Fruit fly (Drosophila melanogaster) Kc167 (cell line): ENCODE data around the gene CG12268.

Experiments used
- Myc ChIP-seq: fragments of >200 bp; optimal IDR thresholded peaks from 2 replicates; lab custom pipeline; 2017; ENCODE audit warnings: missing external identifiers
- Sin3A ChIP-seq: fragments of >200 bp; optimal IDR thresholded peaks from 2 replicates; lab custom pipeline; 2018; ENCODE audit warnings: missing external identifiers
- h ChIP-seq: fragments of >200 bp; optimal IDR thresholded peaks from 3 replicates; lab custom pipeline; 2018; ENCODE audit warnings: missing external identifiers
- insv ChIP-seq: fragments of >200 bp; optimal IDR thresholded peaks from 3 replicates; lab custom pipeline; 2018; ENCODE audit warnings: missing external identifiers
- psq ChIP-seq: fragments of >200 bp; optimal IDR thresholded peaks from 2 replicates; lab custom pipeline; 2017; ENCODE audit warnings: missing external identifiers
- ttk ChIP-seq: sonication (Bioruptor generic); optimal IDR thresholded peaks from 2 replicates; lab custom pipeline; 2017; ENCODE audit warnings: missing external identifiers

Gene CG12268

dm6 chr3R:23924200-23924599, 24.0 kb downstream of the CG12268 start, which contains the start of gene Ndc1:
TSS of gene Ndc1 (plus strand) at chr3R:23924399.
- TF ChIP-seq h (lab: Kevin White, UChicago) (no peak), ttk (lab: Kevin White, UChicago) (no peak), Sin3A (no peak), psq (lab: Kevin White, UChicago) (no peak), insv (lab: Kevin White, UChicago) (no peak), Myc (lab: Kevin White, UChicago) (no peak)

- TF ChIP-seq ttk (lab: Kevin White, UChicago) = no peak
- no peak for TF ChIP-seq Myc (lab: Kevin White, UChicago)
Measured at dm6 chr3R:23922502-23923350, 25.5 kb downstream of the CG12268 start, which contains the start of the genes sba and CG31141. TSS of gene sba (minus strand) at chr3R:23922973. TSS of gene CG31141 (plus strand) at chr3R:23923300.

- no peak for TF ChIP-seq Sin3A
- no peak for TF ChIP-seq psq (lab: Kevin White, UChicago)
- no peak for TF ChIP-seq ttk (lab: Kevin White, UChicago)
- TF ChIP-seq Myc (lab: Kevin White, UChicago) = no peak
- no peak for TF ChIP-seq h (lab: Kevin White, UChicago)
- no peak for TF ChIP-seq insv (lab: Kevin White, UChicago)
Measured at dm6 chr3R:23921701-23922501, 26.3 kb downstream of the CG12268 start.

- TF ChIP-seq insv (lab: Kevin White, UChicago) (no peak), psq (lab: Kevin White, UChicago) (no peak), Sin3A (no peak), Myc (lab: Kevin White, UChicago) (no peak), h (lab: Kevin White, UChicago) (no peak), ttk (lab: Kevin White, UChicago) (no peak)
Measured at dm6 chr3R:23920874-23921539, 27.2 kb downstream of the CG12268 start.

- TF ChIP-seq Sin3A = no peak
- TF ChIP-seq insv (lab: Kevin White, UChicago) = no peak
- no peak for TF ChIP-seq Myc (lab: Kevin White, UChicago)
- TF ChIP-seq h (lab: Kevin White, UChicago) = no peak
- no peak for TF ChIP-seq psq (lab: Kevin White, UChicago)
- TF ChIP-seq ttk (lab: Kevin White, UChicago) = no peak
Measured at dm6 chr3R:23920387-23920786, 27.8 kb downstream of the CG12268 start.

- TF ChIP-seq insv (lab: Kevin White, UChicago) = no peak
- no peak for TF ChIP-seq h (lab: Kevin White, UChicago)
- no peak for TF ChIP-seq psq (lab: Kevin White, UChicago)
- no peak for TF ChIP-seq Myc (lab: Kevin White, UChicago)
Measured at dm6 chr3R:23919366-23919765, 28.9 kb downstream of the CG12268 start.

dm6 chr3R:23915967-23916366, 32.3 kb downstream of the CG12268 start:
- TF ChIP-seq psq (lab: Kevin White, UChicago) (no peak), h (lab: Kevin White, UChicago) (no peak), Myc (lab: Kevin White, UChicago) (no peak), ttk (lab: Kevin White, UChicago) (no peak), Sin3A (no peak), insv (lab: Kevin White, UChicago) (no peak)

- no peak for TF ChIP-seq insv (lab: Kevin White, UChicago)
- no peak for TF ChIP-seq ttk (lab: Kevin White, UChicago)
- no peak for TF ChIP-seq Myc (lab: Kevin White, UChicago)
- no peak for TF ChIP-seq h (lab: Kevin White, UChicago)
- no peak for TF ChIP-seq Sin3A
- TF ChIP-seq psq (lab: Kevin White, UChicago) = no peak
Measured at dm6 chr3R:23915042-23915428, 33.2 kb downstream of the CG12268 start.

dm6 chr3R:23914415-23915041, 33.7 kb downstream of the CG12268 start:
- no peak for TF ChIP-seq ttk (lab: Kevin White, UChicago)
- no peak for TF ChIP-seq psq (lab: Kevin White, UChicago)
- no peak for TF ChIP-seq Sin3A
- no peak for TF ChIP-seq h (lab: Kevin White, UChicago)
- TF ChIP-seq Myc (lab: Kevin White, UChicago) = no peak
- TF ChIP-seq insv (lab: Kevin White, UChicago) = no peak

dm6 chr3R:23912349-23912748, 35.9 kb downstream of the CG12268 start:
- no peak for TF ChIP-seq psq (lab: Kevin White, UChicago)
- TF ChIP-seq insv (lab: Kevin White, UChicago) = no peak
- no peak for TF ChIP-seq Sin3A
- no peak for TF ChIP-seq h (lab: Kevin White, UChicago)
- TF ChIP-seq Myc (lab: Kevin White, UChicago) = no peak
- no peak for TF ChIP-seq ttk (lab: Kevin White, UChicago)
